Worm (Caenorhabditis elegans) whole organism, early embryonic: ENCODE data around the gene mxl-3.

Experiments used
- B0310.2 ChIP-seq: sonication (generic microtip); optimal IDR thresholded peaks from 2 replicates; lab custom pipeline; 2016; ENCODE audit warnings: mild to moderate bottlenecking, missing genetic modification characterization, missing compliant biosample characterization
- F13C5.2 ChIP-seq: sonication (generic microtip); optimal IDR thresholded peaks from 2 replicates; lab custom pipeline; 2017; ENCODE audit warnings: mild to moderate bottlenecking, missing genetic modification characterization, inconsistent platforms, missing compliant biosample characterization
- aly-1 ChIP-seq: sonication (generic microtip); optimal IDR thresholded peaks from 2 replicates; lab custom pipeline; 2016; ENCODE audit warnings: missing genetic modification characterization, missing compliant biosample characterization
- ama-1 ChIP-seq: fragments of 150-350 bp; optimal IDR thresholded peaks from 2 replicates; lab custom pipeline; 2014
- ceh-13 ChIP-seq: fragments of 200-800 bp; sonication (Bioruptor generic); optimal IDR thresholded peaks from 2 replicates; lab custom pipeline; 2018; ENCODE audit warnings: mild to moderate bottlenecking, missing genetic modification characterization, missing compliant biosample characterization
- ceh-36 ChIP-seq: sonication (generic microtip); optimal IDR thresholded peaks from 2 replicates; lab custom pipeline; 2016; ENCODE audit warnings: missing genetic modification characterization, inconsistent platforms, missing compliant biosample characterization
- ets-7 ChIP-seq: sonication (generic microtip); optimal IDR thresholded peaks from 2 replicates; lab custom pipeline; 2016; ENCODE audit warnings: missing genotype, missing genetic modification characterization, missing compliant biosample characterization
- flt-1 ChIP-seq: fragments of 200-800 bp; sonication (Bioruptor generic); IDR thresholded peaks from 2 replicates; pipeline ENCODE4 v1.3.6; 2022; ENCODE audit warnings: missing genetic modification characterization, missing compliant biosample characterization
- hmbx-1 ChIP-seq: sonication (generic microtip); optimal IDR thresholded peaks from 2 replicates; lab custom pipeline; 2016; ENCODE audit warnings: mild to moderate bottlenecking, missing genetic modification characterization, missing compliant biosample characterization
- hmg-4 ChIP-seq: fragments of 200-800 bp; sonication (Bioruptor generic); optimal IDR thresholded peaks from 2 replicates; lab custom pipeline; 2018; ENCODE audit warnings: mild to moderate bottlenecking, missing genetic modification characterization, missing compliant biosample characterization
- hnd-1 ChIP-seq: sonication (generic microtip); optimal IDR thresholded peaks from 2 replicates; lab custom pipeline; 2016; ENCODE audit warnings: missing genetic modification characterization, missing compliant biosample characterization
- pes-1 ChIP-seq: fragments of 200-800 bp; sonication (Bioruptor generic); IDR thresholded peaks from 2 replicates; pipeline ENCODE4 v1.3.6; 2022; ENCODE audit warnings: missing genetic modification reagents, missing genetic modification characterization, missing compliant biosample characterization
- scrt-1 ChIP-seq: fragments of 200-800 bp; sonication (Bioruptor generic); IDR thresholded peaks from 2 replicates; pipeline ENCODE4 v1.3.6; 2022; ENCODE audit warnings: missing genetic modification characterization, missing compliant biosample characterization
- sea-1 ChIP-seq: fragments of 200-800 bp; sonication (Bioruptor generic); conservative IDR thresholded peaks from 2 replicates; pipeline ENCODE4 v1.3.6; 2022; ENCODE audit warnings: missing genetic modification characterization, missing compliant biosample characterization
- tbx-11 ChIP-seq: fragments of 200-800 bp; sonication (Bioruptor generic); IDR thresholded peaks from 2 replicates; pipeline ENCODE4 v1.3.6; 2022; ENCODE audit warnings: missing genetic modification characterization, missing compliant biosample characterization
- tbx-37 ChIP-seq: fragments of 200-800 bp; sonication (Bioruptor generic); conservative IDR thresholded peaks from 2 replicates; pipeline ENCODE4 v1.3.6; 2022; ENCODE audit warnings: missing genetic modification reagents, missing genetic modification characterization, missing compliant biosample characterization
- tra-4 ChIP-seq: sonication (generic microtip); optimal IDR thresholded peaks from 2 replicates; lab custom pipeline; 2017; ENCODE audit warnings: missing genetic modification characterization, missing compliant biosample characterization

mxl-3 gene

ce11 chrX:13341853-13342252, 8.8 kb downstream of the mxl-3 start:
- TF ChIP-seq ceh-13 (GFP tag; lab: Kevin White, UChicago), result no peak
- TF ChIP-seq scrt-1 (GFP tag; lab: Robert Waterston, UW), result no peak
- no peak for TF ChIP-seq hmbx-1 (tag; lab: Kevin White, UChicago)
- no peak for TF ChIP-seq tbx-11
- no peak for TF ChIP-seq sea-1 (GFP tag; lab: Robert Waterston, UW)
- TF ChIP-seq hnd-1 (tag; lab: Kevin White, UChicago), result no peak
- no peak for TF ChIP-seq aly-1 (tag; lab: Kevin White, UChicago)
- no peak for TF ChIP-seq B0310.2
- no peak for TF ChIP-seq ceh-36 (tag; lab: Kevin White, UChicago)
- no peak for TF ChIP-seq F13C5.2 (tag; lab: Kevin White, UChicago)
- no peak for TF ChIP-seq ama-1 (lab: Kevin White, UChicago)
- TF ChIP-seq pes-1, result no peak
- no peak for TF ChIP-seq tra-4
- TF ChIP-seq tbx-37 (GFP tag; lab: Robert Waterston, UW), result no peak
- TF ChIP-seq flt-1, result no peak
- TF ChIP-seq ets-7, result no peak

ce11 chrX:13340970-13341369, 9.6 kb downstream of the mxl-3 start:
- no peak for TF ChIP-seq flt-1
- TF ChIP-seq ceh-36 (tag; lab: Kevin White, UChicago), result no peak
- no peak for TF ChIP-seq ama-1 (lab: Kevin White, UChicago)
- no peak for TF ChIP-seq aly-1 (tag; lab: Kevin White, UChicago)
- TF ChIP-seq B0310.2, result no peak
- no peak for TF ChIP-seq ceh-13 (GFP tag; lab: Kevin White, UChicago)
- TF ChIP-seq tbx-37 (GFP tag; lab: Robert Waterston, UW), result no peak

- no peak for TF ChIP-seq flt-1
- TF ChIP-seq B0310.2, result no peak
- TF ChIP-seq ceh-13 (GFP tag; lab: Kevin White, UChicago), result no peak
- no peak for TF ChIP-seq hnd-1 (tag; lab: Kevin White, UChicago)
These were observed 11.5 kb downstream of the mxl-3 start for ce11 chrX:13339029-13339626.

- no peak for TF ChIP-seq flt-1
- no peak for TF ChIP-seq hmg-4 (GFP tag; lab: Kevin White, UChicago)
- no peak for TF ChIP-seq scrt-1 (GFP tag; lab: Robert Waterston, UW)
- no peak for TF ChIP-seq sea-1 (GFP tag; lab: Robert Waterston, UW)
- TF ChIP-seq ama-1 (lab: Kevin White, UChicago), result no peak
- no peak for TF ChIP-seq ets-7
- no peak for TF ChIP-seq hnd-1 (tag; lab: Kevin White, UChicago)
- no peak for TF ChIP-seq tbx-11
- no peak for TF ChIP-seq tra-4
- no peak for TF ChIP-seq ceh-36 (tag; lab: Kevin White, UChicago)
- no peak for TF ChIP-seq B0310.2
- no peak for TF ChIP-seq aly-1 (tag; lab: Kevin White, UChicago)
- TF ChIP-seq pes-1, result no peak
These were observed 12.9 kb downstream of the mxl-3 start, which contains the start of gene ptr-24 for ce11 chrX:13337728-13338127. Gene ptr-24, plus strand, starts transcription at chrX:13338028.

ce11 chrX:13337000-13337399, 13.6 kb downstream of the mxl-3 start:
- TF ChIP-seq aly-1 (tag; lab: Kevin White, UChicago), result no peak
- TF ChIP-seq scrt-1 (GFP tag; lab: Robert Waterston, UW), result no peak
- no peak for TF ChIP-seq tbx-37 (GFP tag; lab: Robert Waterston, UW)
- no peak for TF ChIP-seq ceh-13 (GFP tag; lab: Kevin White, UChicago)
- TF ChIP-seq ama-1 (lab: Kevin White, UChicago), result no peak
- TF ChIP-seq B0310.2, result no peak
- no peak for TF ChIP-seq tbx-11
- TF ChIP-seq hnd-1 (tag; lab: Kevin White, UChicago), result no peak
- TF ChIP-seq tra-4, result no peak
- TF ChIP-seq hmg-4 (GFP tag; lab: Kevin White, UChicago), result no peak
- TF ChIP-seq ets-7, result no peak
- no peak for TF ChIP-seq pes-1

- TF ChIP-seq tbx-11 (no peak), F13C5.2 (tag; lab: Kevin White, UChicago) (no peak), pes-1 (no peak), tbx-37 (GFP tag; lab: Robert Waterston, UW) (no peak), hnd-1 (tag; lab: Kevin White, UChicago) (no peak), scrt-1 (GFP tag; lab: Robert Waterston, UW) (no peak), flt-1 (no peak), aly-1 (tag; lab: Kevin White, UChicago) (no peak), sea-1 (GFP tag; lab: Robert Waterston, UW) (no peak), ceh-13 (GFP tag; lab: Kevin White, UChicago) (no peak), ceh-36 (tag; lab: Kevin White, UChicago) (no peak), tra-4 (no peak), B0310.2 (no peak)
These were observed 16.8 kb downstream of the mxl-3 start, which contains the start of gene F46G10.4 for ce11 chrX:13333835-13334234. Gene F46G10.4, plus strand, starts transcription at chrX:13334046.

- no peak for TF ChIP-seq ets-7
- no peak for TF ChIP-seq ama-1 (lab: Kevin White, UChicago)
- TF ChIP-seq tbx-11, result no peak
- TF ChIP-seq scrt-1 (GFP tag; lab: Robert Waterston, UW), result no peak
- no peak for TF ChIP-seq hmg-4 (GFP tag; lab: Kevin White, UChicago)
- TF ChIP-seq tbx-37 (GFP tag; lab: Robert Waterston, UW), result no peak
- no peak for TF ChIP-seq tra-4
- TF ChIP-seq pes-1, result no peak
- TF ChIP-seq sea-1 (GFP tag; lab: Robert Waterston, UW), result no peak
- no peak for TF ChIP-seq hnd-1 (tag; lab: Kevin White, UChicago)
- no peak for TF ChIP-seq F13C5.2 (tag; lab: Kevin White, UChicago)
These were observed 19.2 kb downstream of the mxl-3 start, which contains the start of gene sir-2.3 for ce11 chrX:13331386-13331785. Gene sir-2.3, plus strand, starts transcription at chrX:13331686.

ce11 chrX:13328868-13329267, 21.7 kb downstream of the mxl-3 start:
- TF ChIP-seq ets-7 (no peak), aly-1 (tag; lab: Kevin White, UChicago) (no peak), tbx-11 (no peak), flt-1 (no peak), F13C5.2 (tag; lab: Kevin White, UChicago) (peak; percentile 23), ama-1 (lab: Kevin White, UChicago) (no peak)
